Worm (Caenorhabditis elegans): ENCODE measurements around the gene Y41C4A.7.

DNA sequence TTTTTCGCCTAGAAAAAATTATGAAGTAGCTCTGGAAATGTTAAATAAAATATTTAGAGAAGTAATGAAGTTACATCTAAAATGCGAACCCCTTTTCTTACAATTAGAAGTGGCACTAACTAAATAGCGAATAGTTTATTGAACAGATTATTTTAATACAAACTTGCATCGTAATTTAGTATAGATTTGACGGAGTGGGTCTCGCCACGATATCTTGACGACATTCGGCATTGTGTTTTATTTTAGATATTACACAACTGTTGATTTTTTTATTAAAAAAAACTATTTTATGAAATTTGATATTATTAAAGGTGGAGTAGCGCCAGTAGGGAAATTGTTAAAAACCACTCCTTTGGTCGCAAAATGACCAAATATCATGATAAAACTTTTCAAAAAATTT, 8.8 kb upstream of the Y41C4A.7 start:
- TF ChIP-seq nhr-237 (tag; optimal IDR thresholded peaks at IDR 0.05) (no peak), ama-1 (optimal IDR thresholded peaks at IDR 0.05) (no peak), snu-23 (GFP tag; optimal IDR thresholded peaks at IDR 0.05) (no peak), zag-1 (tag; optimal IDR thresholded peaks at IDR 0.05) (no peak), blmp-1 (tag; optimal IDR thresholded peaks at IDR 0.05) (no peak), sptf-1 (tag; optimal IDR thresholded peaks at IDR 0.05) (no peak)
